Fruit fly (Drosophila melanogaster) whole organism, embryonic: ENCODE results near the gene CG16965.

Source experiments
- CG12104 ChIP-seq: fragments of 200-800 bp; sonication (Bioruptor generic); optimal IDR thresholded peaks from 3 replicates; lab custom pipeline; 2016; ENCODE audit warnings: missing biosample characterization, missing genetic modification characterization
- CG14014 ChIP-seq: fragments of 200-800 bp; sonication (Bioruptor generic); IDR thresholded peaks from 2 replicates; pipeline ENCODE4 v1.3.6; 2022; ENCODE audit warnings: missing biosample characterization, missing genetic modification characterization
- CG18619 ChIP-seq: fragments of 200-800 bp; sonication (Bioruptor generic); optimal IDR thresholded peaks from 3 replicates; lab custom pipeline; 2017; ENCODE audit warnings: missing biosample characterization, mild to moderate bottlenecking, missing genetic modification characterization
- CG7839 ChIP-seq: fragments of 200-800 bp; sonication (Bioruptor generic); optimal IDR thresholded peaks from 3 replicates; lab custom pipeline; 2018; ENCODE audit warnings: missing biosample characterization, mild to moderate bottlenecking, missing genetic modification characterization, moderate library complexity
- HLH3B ChIP-seq: fragments of 200-800 bp; sonication (Bioruptor generic); IDR thresholded peaks from 2 replicates; pipeline ENCODE4 v1.3.6; 2022; ENCODE audit warnings: missing biosample characterization, missing genetic modification characterization
- NK7.1 ChIP-seq: fragments of 200-800 bp; sonication (Bioruptor generic); optimal IDR thresholded peaks from 3 replicates; lab custom pipeline; 2016; ENCODE audit warnings: missing biosample characterization, missing genetic modification characterization
- slou ChIP-seq: fragments of 200-800 bp; sonication (Bioruptor generic); optimal IDR thresholded peaks from 3 replicates; lab custom pipeline; 2016; ENCODE audit warnings: missing biosample characterization, missing genetic modification characterization
- yki ChIP-seq: fragments of >200 bp; optimal IDR thresholded peaks from 3 replicates; lab custom pipeline; 2018

dm6 chr2L:11989729-11990128 lies 8.3 kb downstream of the CG16965 start, which contains the start of the genes zuc and dgt2:
- TF ChIP-seq HLH3B (GFP tag; lab: Robert Waterston, UW) (no peak), slou (GFP tag; lab: Kevin White, UChicago) (no peak), CG18619 (GFP tag; lab: Kevin White, UChicago) (no peak), CG7839 (tag; lab: Kevin White, UChicago) (no peak), CG12104 (no peak), NK7.1 (GFP tag; lab: Kevin White, UChicago) (no peak), yki (no peak), CG14014 (no peak)
